Worm (Caenorhabditis elegans) whole organism, L4 larva: Measurements from ENCODE around the gene F55C5.17.

Experiments
- F26F4.8 ChIP-seq: fragments of 200-800 bp; sonication (Bioruptor generic); conservative IDR thresholded peaks from 2 replicates; pipeline ENCODE4 v1.3.6; 2022; ENCODE audit warnings: missing genetic modification characterization, missing compliant biosample characterization
- F44E2.7 ChIP-seq: fragments of 200-800 bp; sonication (Bioruptor generic); IDR thresholded peaks from 2 replicates; pipeline ENCODE4 v2.1.2; 2022; ENCODE audit warnings: missing genetic modification characterization, missing compliant biosample characterization
- F49E8.2 ChIP-seq: sonication (generic microtip); optimal IDR thresholded peaks from 2 replicates; lab custom pipeline; 2016; ENCODE audit warnings: missing compliant biosample characterization, mild to moderate bottlenecking, missing genetic modification characterization, borderline replicate concordance
- Y105C5A.15 ChIP-seq: fragments of 200-800 bp; sonication (Bioruptor generic); IDR thresholded peaks from 2 replicates; pipeline ENCODE4 v1.3.6; 2022; ENCODE audit warnings: missing genetic modification characterization, missing compliant biosample characterization
- Y48G9A.11 ChIP-seq: fragments of 200-800 bp; sonication (Bioruptor generic); IDR thresholded peaks from 2 replicates; pipeline ENCODE4 v1.3.6; 2022; ENCODE audit warnings: missing genetic modification reagents, missing genetic modification characterization, missing compliant biosample characterization
- ZK337.2 ChIP-seq: fragments of 200-800 bp; sonication (Bioruptor generic); IDR thresholded peaks from 2 replicates; pipeline ENCODE4 v1.3.6; 2022; ENCODE audit warnings: missing genetic modification reagents, missing genetic modification characterization, missing compliant biosample characterization
- ZK546.5 ChIP-seq, 2 experiments: sonication (generic microtip); optimal IDR thresholded peaks; 2 replicates each; lab custom pipeline; 2017; ENCODE audit warnings: missing biosample characterization in 2 of 2, missing genetic modification characterization in 2 of 2
- aha-1 ChIP-seq: fragments of 150-350 bp; peaks from one replicate; lab custom pipeline; 2014; ENCODE audit warnings: missing biosample characterization, missing genetic modification characterization
- ama-1 ChIP-seq: fragments of 150-350 bp; optimal IDR thresholded peaks from 2 replicates; lab custom pipeline; 2014; ENCODE audit warnings: inconsistent platforms, mixed read lengths
- arid-1 ChIP-seq: fragments of 200-800 bp; sonication (Bioruptor generic); conservative IDR thresholded peaks from 2 replicates; pipeline ENCODE4 v1.3.6; 2022; ENCODE audit warnings: missing genetic modification reagents, missing genetic modification characterization, missing compliant biosample characterization
- ceh-32 ChIP-seq: sonication (generic microtip); optimal IDR thresholded peaks from 2 replicates; lab custom pipeline; 2016; ENCODE audit warnings: mild to moderate bottlenecking, missing genetic modification characterization, missing compliant biosample characterization; ENCODE audit not compliant: poor library complexity
- ctbp-1 ChIP-seq: fragments of 200-800 bp; sonication (Bioruptor generic); IDR thresholded peaks from 2 replicates; pipeline ENCODE4 v1.3.6; 2022; ENCODE audit warnings: missing genetic modification reagents, missing genetic modification characterization, missing compliant biosample characterization
- daf-16 ChIP-seq, 3 experiments: sonication (generic microtip); optimal IDR thresholded peaks; 2 replicates each; lab custom pipeline; 2016 to 2017; ENCODE audit warnings: missing genetic modification characterization in 3 of 3, missing genetic modification reagents in 3 of 3, mild to moderate bottlenecking in 2 of 3, missing compliant biosample characterization in 2 of 3, missing biosample characterization in 1 of 3, moderate library complexity in 1 of 3
- daf-8 ChIP-seq: fragments of 200-800 bp; sonication (Bioruptor generic); IDR thresholded peaks from 2 replicates; pipeline ENCODE4 v1.3.6; 2022; ENCODE audit warnings: missing genetic modification characterization, missing compliant biosample characterization
- dmd-6 ChIP-seq: fragments of 200-800 bp; sonication (Bioruptor generic); IDR thresholded peaks from 2 replicates; pipeline ENCODE4 v1.3.6; 2022; ENCODE audit warnings: missing genetic modification reagents, missing genetic modification characterization, missing compliant biosample characterization
- dmd-8 ChIP-seq: fragments of 200-800 bp; sonication (Bioruptor generic); IDR thresholded peaks from 2 replicates; pipeline ENCODE4 v1.3.6; 2022; ENCODE audit warnings: missing genetic modification characterization, missing compliant biosample characterization
- dmd-9 ChIP-seq: fragments of 200-800 bp; sonication (Bioruptor generic); IDR thresholded peaks from 2 replicates; pipeline ENCODE4 v1.3.6; 2022; ENCODE audit warnings: missing genetic modification reagents, missing genetic modification characterization, missing compliant biosample characterization
- dpl-1 ChIP-seq: fragments of 150-350 bp; optimal IDR thresholded peaks from 2 replicates; lab custom pipeline; 2014; ENCODE audit warnings: missing biosample characterization, missing genetic modification reagents, missing genetic modification characterization
- dve-1 ChIP-seq: sonication (generic microtip); optimal IDR thresholded peaks from 2 replicates; lab custom pipeline; 2017; ENCODE audit warnings: antibody characterized with exemption, mild to moderate bottlenecking, missing genetic modification characterization, missing compliant biosample characterization; ENCODE audit not compliant: insufficient read depth
- egl-43 ChIP-seq: fragments of 200-800 bp; sonication (Bioruptor generic); IDR thresholded peaks from 2 replicates; pipeline ENCODE4 v1.3.6; 2022; ENCODE audit warnings: missing genetic modification reagents, missing genetic modification characterization, missing compliant biosample characterization
- fos-1 ChIP-seq: fragments of 150-350 bp; optimal IDR thresholded peaks from 2 replicates; lab custom pipeline; 2014; ENCODE audit warnings: missing biosample characterization, missing genetic modification characterization
- hif-1 ChIP-seq, 2 experiments: sonication (generic microtip); optimal IDR thresholded peaks; 2 replicates each; lab custom pipeline; 2016 to 2017; ENCODE audit warnings: missing compliant biosample characterization in 2 of 2, missing genetic modification characterization in 2 of 2, missing genetic modification reagents in 2 of 2, missing genotype in 2 of 2, mild to moderate bottlenecking in 1 of 2
- hlh-11 ChIP-seq: fragments of 200-800 bp; sonication (Bioruptor generic); optimal IDR thresholded peaks from 2 replicates; lab custom pipeline; 2018; ENCODE audit warnings: mild to moderate bottlenecking, missing genetic modification characterization, missing compliant biosample characterization
- hmg-1.1 ChIP-seq: fragments of 200-800 bp; sonication (Bioruptor generic); IDR thresholded peaks from 2 replicates; pipeline ENCODE4 v1.3.6; 2022; ENCODE audit warnings: missing genetic modification reagents, missing genetic modification characterization, missing compliant biosample characterization
- jun-1 ChIP-seq: fragments of 150-350 bp; optimal IDR thresholded peaks from 2 replicates; lab custom pipeline; 2014; ENCODE audit warnings: missing biosample characterization, missing genetic modification reagents, missing genetic modification characterization
- lin-1 ChIP-seq: fragments of 200-800 bp; sonication (Bioruptor generic); IDR thresholded peaks from 2 replicates; pipeline ENCODE4 v1.3.6; 2022; ENCODE audit warnings: missing genetic modification reagents, missing genetic modification characterization, missing compliant biosample characterization
- lir-3 ChIP-seq: sonication (generic microtip); optimal IDR thresholded peaks from 2 replicates; lab custom pipeline; 2016; ENCODE audit warnings: mild to moderate bottlenecking, missing genetic modification characterization, missing compliant biosample characterization
- lsy-2 ChIP-seq, 2 experiments: fragments of 150-350 bp in 1 of 2; sonication (generic microtip) in 1 of 2; optimal IDR thresholded peaks; 2 replicates each; lab custom pipeline; 2014 to 2017; ENCODE audit warnings: missing biosample characterization in 2 of 2, missing genetic modification characterization in 2 of 2
- madf-5 ChIP-seq, 2 experiments: fragments of 200-800 bp; sonication (Bioruptor generic); IDR thresholded peaks; 2 replicates each; pipeline ENCODE4 v1.3.6; 2022; ENCODE audit warnings: missing compliant biosample characterization in 2 of 2, missing genetic modification characterization in 2 of 2
- madf-9 ChIP-seq: fragments of 200-800 bp; sonication (Bioruptor generic); conservative IDR thresholded peaks from 2 replicates; pipeline ENCODE4 v1.3.6; 2022; ENCODE audit warnings: missing genetic modification reagents, missing genetic modification characterization, missing compliant biosample characterization
- mes-2 ChIP-seq: sonication (generic microtip); optimal IDR thresholded peaks from 2 replicates; lab custom pipeline; 2016; ENCODE audit warnings: missing genotype, mild to moderate bottlenecking, missing genetic modification characterization, missing compliant biosample characterization; ENCODE audit not compliant: poor library complexity, severe bottlenecking
- nhr-25 ChIP-seq: sonication (generic microtip); optimal IDR thresholded peaks from 2 replicates; lab custom pipeline; 2017; ENCODE audit warnings: missing genetic modification characterization, mild to moderate bottlenecking, missing compliant biosample characterization, antibody characterized with exemption, moderate library complexity, borderline replicate concordance; ENCODE audit not compliant: insufficient read depth
- nhr-28 ChIP-seq: fragments of 150-350 bp; optimal IDR thresholded peaks from 2 replicates; lab custom pipeline; 2014; ENCODE audit warnings: missing biosample characterization, missing genetic modification characterization
- nhr-42 ChIP-seq: fragments of 200-800 bp; sonication (Bioruptor generic); IDR thresholded peaks from 2 replicates; pipeline ENCODE4 v1.3.6; 2022; ENCODE audit warnings: missing genetic modification characterization, missing compliant biosample characterization
- nhr-6 ChIP-seq: fragments of 150-350 bp; optimal IDR thresholded peaks from 2 replicates; lab custom pipeline; 2014; ENCODE audit warnings: missing biosample characterization, missing genetic modification characterization
- nhr-76 ChIP-seq: fragments of 150-350 bp; optimal IDR thresholded peaks from 2 replicates; lab custom pipeline; 2014; ENCODE audit warnings: missing biosample characterization, missing genetic modification characterization
- pha-4 ChIP-seq, 2 experiments: fragments of 150-350 bp in 1 of 2; fragments of 200-800 bp in 1 of 2; sonication (Bioruptor generic) in 1 of 2; IDR thresholded peaks in 1 of 2; optimal IDR thresholded peaks in 1 of 2; 2 replicates each; pipeline versions ENCODE4 v1.3.6 to Lab custom; 2014 to 2022; ENCODE audit warnings: missing genetic modification characterization in 2 of 2, missing genetic modification reagents in 2 of 2, missing biosample characterization in 1 of 2, missing compliant biosample characterization in 1 of 2
- pqm-1 ChIP-seq: sonication (generic microtip); optimal IDR thresholded peaks from 2 replicates; lab custom pipeline; 2017; ENCODE audit warnings: missing biosample characterization, missing genetic modification characterization
- sdz-12 ChIP-seq: fragments of 200-800 bp; sonication (Bioruptor generic); optimal IDR thresholded peaks from 2 replicates; lab custom pipeline; 2018; ENCODE audit warnings: mild to moderate bottlenecking, missing genetic modification characterization, missing compliant biosample characterization
- set-16 ChIP-seq: fragments of 200-800 bp; sonication (Bioruptor generic); IDR thresholded peaks from 2 replicates; pipeline ENCODE4 v1.3.6; 2022; ENCODE audit warnings: missing genetic modification reagents, missing genetic modification characterization, missing compliant biosample characterization
- skn-1 ChIP-seq: fragments of 150-350 bp; optimal IDR thresholded peaks from 2 replicates; lab custom pipeline; 2014; ENCODE audit warnings: missing biosample characterization, missing genetic modification characterization
- spr-1 ChIP-seq: sonication (generic microtip); optimal IDR thresholded peaks from 2 replicates; lab custom pipeline; 2016; ENCODE audit warnings: mild to moderate bottlenecking, missing genetic modification characterization, missing compliant biosample characterization
- spr-3 ChIP-seq: fragments of 200-800 bp; sonication (Bioruptor generic); optimal IDR thresholded peaks from 2 replicates; lab custom pipeline; 2018; ENCODE audit warnings: mild to moderate bottlenecking, missing genetic modification characterization, missing compliant biosample characterization
- unc-130 ChIP-seq: sonication (generic microtip); optimal IDR thresholded peaks from 2 replicates; lab custom pipeline; 2016; ENCODE audit warnings: missing genetic modification reagents, missing genetic modification characterization, missing compliant biosample characterization
- unc-39 ChIP-seq: sonication (generic microtip); optimal IDR thresholded peaks from 2 replicates; lab custom pipeline; 2017; ENCODE audit warnings: missing biosample characterization, missing genetic modification characterization
- zip-2 ChIP-seq: fragments of 150-350 bp; optimal IDR thresholded peaks from 2 replicates; lab custom pipeline; 2014; ENCODE audit warnings: missing biosample characterization, missing genetic modification characterization

F55C5.17 gene

ce11 chrV:12298184-12298583 is 4.2 kb upstream of the F55C5.17 start (continued):
- no peak for TF ChIP-seq arid-1 (GFP tag; lab: Robert Waterston, UW)
- peak; percentile 10 for TF ChIP-seq hlh-11 (tag; lab: Kevin White, UChicago)
- no peak for TF ChIP-seq dpl-1
- TF ChIP-seq ama-1 (lab: Kevin White, UChicago) = no peak
- TF ChIP-seq dmd-6 (GFP tag; lab: Robert Waterston, UW) = peak; percentile 42; the same call in 1 of the 2 replicates
- TF ChIP-seq nhr-42 (GFP tag; lab: Robert Waterston, UW) = no peak
- TF ChIP-seq daf-16 (GFP tag; optimal IDR thresholded peaks at IDR 0.05; lab: Kevin White, UChicago) = no peak
- peak; percentile 29 for TF ChIP-seq daf-16 (tag; optimal IDR thresholded peaks at IDR 0.05; lab: Kevin White, UChicago)
- no peak for TF ChIP-seq fos-1 (tag; lab: Kevin White, UChicago)
- no peak for TF ChIP-seq F44E2.7 (GFP tag; lab: Robert Waterston, UW)
- TF ChIP-seq F49E8.2 (tag; lab: Kevin White, UChicago) = no peak
- peak; percentile 83 for TF ChIP-seq pqm-1 (tag; lab: Kevin White, UChicago)
- no peak for TF ChIP-seq F26F4.8
- no peak for TF ChIP-seq ceh-32 (tag; lab: Kevin White, UChicago)
- TF ChIP-seq nhr-25 (tag; lab: Kevin White, UChicago) = no peak
- no peak for TF ChIP-seq Y105C5A.15 (GFP tag; lab: Robert Waterston, UW)
- no peak for TF ChIP-seq mes-2 (tag; lab: Kevin White, UChicago)
- TF ChIP-seq aha-1 (tag; lab: Kevin White, UChicago) = peak; percentile 70
- no peak for TF ChIP-seq pha-4 (GFP tag; IDR thresholded peaks at IDR 0.05; lab: Robert Waterston, UW)
- TF ChIP-seq pha-4 (tag; optimal IDR thresholded peaks at IDR 0.05; lab: Kevin White, UChicago) = no peak
- peak; percentile 40 for TF ChIP-seq dve-1 (tag; lab: Kevin White, UChicago)
- TF ChIP-seq unc-130 (GFP tag; lab: Kevin White, UChicago) = no peak
- TF ChIP-seq jun-1 (tag; lab: Kevin White, UChicago) = no peak
- TF ChIP-seq ctbp-1 (GFP tag; lab: Robert Waterston, UW) = no peak
- no peak for TF ChIP-seq lin-1
- TF ChIP-seq daf-8 (GFP tag; lab: Robert Waterston, UW) = no peak
- no peak for TF ChIP-seq madf-5 (GFP tag; IDR thresholded peaks at IDR 0.05; lab: Robert Waterston, UW)
- no peak for TF ChIP-seq ZK337.2 (GFP tag; lab: Robert Waterston, UW)
- no peak for TF ChIP-seq dmd-8 (GFP tag; lab: Robert Waterston, UW)
- no peak for TF ChIP-seq nhr-6

ce11 chrV:12299244-12299766 is 3.0 kb upstream of the F55C5.17 start:
- no peak for TF ChIP-seq fos-1 (tag; lab: Kevin White, UChicago)
- peak; percentile 23 for TF ChIP-seq hlh-11 (tag; lab: Kevin White, UChicago)
- no peak for TF ChIP-seq skn-1 (tag; lab: Kevin White, UChicago)
- TF ChIP-seq lir-3 = no peak

ce11 chrV:12300166-12300565 is 2.2 kb upstream of the F55C5.17 start:
- TF ChIP-seq nhr-76 = no peak
- TF ChIP-seq ZK337.2 (GFP tag; lab: Robert Waterston, UW) = no peak
- TF ChIP-seq dmd-9 = no peak
- TF ChIP-seq zip-2 (tag; lab: Kevin White, UChicago) = no peak
- TF ChIP-seq hif-1 (tag; optimal IDR thresholded peaks at IDR 0.05; lab: Kevin White, UChicago) = no peak
- TF ChIP-seq daf-16 (GFP tag; optimal IDR thresholded peaks at IDR 0.05; lab: Kevin White, UChicago) = no peak
- peak; percentile 65 for TF ChIP-seq daf-16 (tag; optimal IDR thresholded peaks at IDR 0.05; lab: Kevin White, UChicago)
- peak; percentile 67 for TF ChIP-seq hmg-1.1 (GFP tag; lab: Robert Waterston, UW)
- no peak for TF ChIP-seq daf-8 (GFP tag; lab: Robert Waterston, UW)
- no peak for TF ChIP-seq F44E2.7 (GFP tag; lab: Robert Waterston, UW)
- no peak for TF ChIP-seq skn-1 (tag; lab: Kevin White, UChicago)
- no peak for TF ChIP-seq spr-1 (tag; lab: Kevin White, UChicago)
- no peak for TF ChIP-seq madf-9 (GFP tag; lab: Robert Waterston, UW)
- no peak for TF ChIP-seq sdz-12
- TF ChIP-seq unc-39 = no peak
- TF ChIP-seq set-16 (GFP tag; lab: Robert Waterston, UW) = no peak
- peak; percentile 52 to 77 for TF ChIP-seq lsy-2 (tag; optimal IDR thresholded peaks at IDR 0.05; lab: Kevin White, UChicago)
- no peak for TF ChIP-seq spr-3 (GFP tag; lab: Kevin White, UChicago)
- no peak for TF ChIP-seq egl-43 (GFP tag; lab: Robert Waterston, UW)
- TF ChIP-seq nhr-28 (tag; lab: Kevin White, UChicago) = peak; percentile 81
- no peak for TF ChIP-seq ama-1 (lab: Kevin White, UChicago)
- no peak for TF ChIP-seq nhr-42 (GFP tag; lab: Robert Waterston, UW)
- TF ChIP-seq ZK546.5 (tag; optimal IDR thresholded peaks at IDR 0.05; lab: Kevin White, UChicago) = no peak
- no peak for TF ChIP-seq Y48G9A.11
